Fruit fly (Drosophila melanogaster): Measurements from ENCODE around the gene Myc.
A peak's percentile ranks its signal among the peaks of the same experiment; 100 is the strongest.

Gene Myc

dm6 chrX:3357724-3358179 lies 15.2 kb upstream of the Myc start (continued):
- TF ChIP-seq tup (GFP tag; optimal IDR thresholded peaks at IDR 0.05), result peak; percentile 40
- 0 out of 2 replicates have a peak, but pooled peaks have one; percentile 14 for TF ChIP-seq E2f1 (GFP tag; IDR thresholded peaks at IDR 0.05)
- no peak for TF ChIP-seq CG4617 (GFP tag; optimal IDR thresholded peaks at IDR 0.05; ENCODE audit: borderline replicate concordance)
- TF ChIP-seq CG4404 (GFP tag; IDR thresholded peaks at IDR 0.05), result no peak
- TF ChIP-seq dm (GFP tag; optimal IDR thresholded peaks at IDR 0.05), result peak; percentile 79
- TF ChIP-seq pan (optimal IDR thresholded peaks at IDR 0.05), result no peak
- peak in 1 of 2 experiments; percentile 17 for TF ChIP-seq pan (GFP tag; optimal IDR thresholded peaks at IDR 0.05 in 1 of 2, IDR thresholded peaks at IDR 0.05 in 1 of 2)
- no peak for TF ChIP-seq Doc2 (GFP tag; IDR thresholded peaks at IDR 0.05)
- TF ChIP-seq CG10565 (GFP tag; optimal IDR thresholded peaks at IDR 0.05), result no peak
- no peak for TF ChIP-seq br (optimal IDR thresholded peaks at IDR 0.05)
- no peak for TF ChIP-seq cwo (GFP tag; optimal IDR thresholded peaks at IDR 0.05)
- no peak for TF ChIP-seq Max (GFP tag; optimal IDR thresholded peaks at IDR 0.05)
- no peak for TF ChIP-seq emc (GFP tag; optimal IDR thresholded peaks at IDR 0.05)
- TF ChIP-seq kah (GFP tag; optimal IDR thresholded peaks at IDR 0.05), result peak; percentile 22
- TF ChIP-seq fd3F (GFP tag; optimal IDR thresholded peaks at IDR 0.05), result no peak
- peak; percentile 37 for TF ChIP-seq CG11398 (GFP tag; optimal IDR thresholded peaks at IDR 0.05)
- TF ChIP-seq CG8924 (tag; optimal IDR thresholded peaks at IDR 0.05), result peak; percentile 35
- TF ChIP-seq CG12155 (GFP tag; optimal IDR thresholded peaks at IDR 0.05), result peak; percentile 6
- TF ChIP-seq Blimp-1 (GFP tag; optimal IDR thresholded peaks at IDR 0.05), result peak; percentile 62
- peak; percentile 12 for TF ChIP-seq CG15514 (GFP tag; optimal IDR thresholded peaks at IDR 0.05)
- TF ChIP-seq CG16815 (GFP tag; optimal IDR thresholded peaks at IDR 0.05), result no peak
- TF ChIP-seq CG2889 (GFP tag; IDR thresholded peaks at IDR 0.05), result no peak
- no peak for TF ChIP-seq disco-r (GFP tag; optimal IDR thresholded peaks at IDR 0.05)
- TF ChIP-seq ase (GFP tag; IDR thresholded peaks at IDR 0.05), result no peak
- peak; percentile 37 for TF ChIP-seq PHDP (tag; optimal IDR thresholded peaks at IDR 0.05)
- no peak for TF ChIP-seq CG15011 (GFP tag; optimal IDR thresholded peaks at IDR 0.05)
- TF ChIP-seq luna (GFP tag; optimal IDR thresholded peaks at IDR 0.05), result no peak
- peak in 1 of 2 experiments; percentile 6 for TF ChIP-seq insv (GFP tag; optimal IDR thresholded peaks at IDR 0.05)
- no peak for TF ChIP-seq CG32772 (GFP tag; IDR thresholded peaks at IDR 0.05)
- TF ChIP-seq CG1603 (tag; optimal IDR thresholded peaks at IDR 0.05), result peak; percentile 6
- no peak for TF ChIP-seq CG4360 (GFP tag; IDR thresholded peaks at IDR 0.05)
- peak; percentile 9; the same call in 1 of the 2 replicates for TF ChIP-seq lmd (GFP tag; IDR thresholded peaks at IDR 0.05)
- TF ChIP-seq CG32532 (GFP tag; IDR thresholded peaks at IDR 0.05), result no peak
- no peak for TF ChIP-seq CG10462 (GFP tag; optimal IDR thresholded peaks at IDR 0.05)
- peak; percentile 25 for TF ChIP-seq CG1529 (GFP tag; optimal IDR thresholded peaks at IDR 0.05)
- no peak for TF ChIP-seq ftz-f1 (GFP tag; optimal IDR thresholded peaks at IDR 0.05)
- TF ChIP-seq ind (GFP tag; optimal IDR thresholded peaks at IDR 0.05), result peak; percentile 2
- no peak for TF ChIP-seq CG12219 (GFP tag; optimal IDR thresholded peaks at IDR 0.05)
- TF ChIP-seq Ets97D (GFP tag; optimal IDR thresholded peaks at IDR 0.05), result no peak
- peak; percentile 36 for TF ChIP-seq Ssrp (tag; optimal IDR thresholded peaks at IDR 0.05)
- peak; percentile 20 for TF ChIP-seq NC2α (GFP tag; optimal IDR thresholded peaks at IDR 0.05)
- no peak for TF ChIP-seq Doc3 (GFP tag; IDR thresholded peaks at IDR 0.05; ENCODE audit: partially characterized antibody)
- TF ChIP-seq stwl (tag; optimal IDR thresholded peaks at IDR 0.05), result no peak
- no peak for TF ChIP-seq az2 (GFP tag; optimal IDR thresholded peaks at IDR 0.05)
- TF ChIP-seq Ets65A (GFP tag), result no peak
- TF ChIP-seq CG8765 (GFP tag; IDR thresholded peaks at IDR 0.05), result no peak
- no peak for TF ChIP-seq hth (optimal IDR thresholded peaks at IDR 0.05)
- peak; percentile 67 for TF ChIP-seq Awh (GFP tag; IDR thresholded peaks at IDR 0.05)
- TF ChIP-seq Hmr (GFP tag; optimal IDR thresholded peaks at IDR 0.05), result no peak
- TF ChIP-seq bsh (GFP tag; optimal IDR thresholded peaks at IDR 0.05), result peak in 1 of 2 experiments; percentile 61
- TF ChIP-seq wek (GFP tag; optimal IDR thresholded peaks at IDR 0.05), result peak; percentile 54
- TF ChIP-seq phol (tag; optimal IDR thresholded peaks at IDR 0.05), result peak; percentile 34
